Worm (Caenorhabditis elegans) whole organism, L3 larva: ENCODE results near the gene C02G6.2.

Experiments used
- R02D3.7 ChIP-seq: fragments of 150-350 bp; optimal IDR thresholded peaks from 2 replicates; lab custom pipeline; 2014; ENCODE audit warnings: missing biosample characterization, missing genetic modification characterization
- ZK546.5 ChIP-seq: sonication (generic microtip); optimal IDR thresholded peaks from 2 replicates; lab custom pipeline; 2017; ENCODE audit warnings: missing biosample characterization, missing genetic modification characterization
- aly-2 ChIP-seq: fragments of 150-350 bp; optimal IDR thresholded peaks from 2 replicates; lab custom pipeline; 2014; ENCODE audit warnings: missing biosample characterization, missing genetic modification characterization
- ceh-16 ChIP-seq: sonication (generic microtip); optimal IDR thresholded peaks from 2 replicates; lab custom pipeline; 2017; ENCODE audit warnings: missing biosample characterization, missing genetic modification characterization
- ceh-28 ChIP-seq: fragments of 150-350 bp; optimal IDR thresholded peaks from 2 replicates; lab custom pipeline; 2014; ENCODE audit warnings: missing biosample characterization, missing genetic modification reagents, missing genetic modification characterization
- egl-27 ChIP-seq: sonication (generic microtip); optimal IDR thresholded peaks from 4 replicates; lab custom pipeline; 2017; ENCODE audit warnings: missing biosample characterization, missing genetic modification reagents, missing genetic modification characterization
- elt-2 ChIP-seq: sonication (generic microtip); optimal IDR thresholded peaks from 2 replicates; lab custom pipeline; 2016; ENCODE audit warnings: missing genetic modification reagents, mild to moderate bottlenecking, missing genetic modification characterization, missing compliant biosample characterization
- elt-3 ChIP-seq, 3 experiments: fragments of 150-350 bp in 1 of 3; sonication (generic microtip) in 2 of 3; optimal IDR thresholded peaks; 2 replicates in 2 of 3; 4 replicates in 1 of 3; lab custom pipeline; 2014 to 2017; ENCODE audit warnings: missing biosample characterization in 3 of 3, missing genetic modification characterization in 3 of 3
- fkh-10 ChIP-seq: sonication (generic microtip); optimal IDR thresholded peaks from 2 replicates; lab custom pipeline; 2017; ENCODE audit warnings: missing biosample characterization, missing genetic modification reagents, missing genetic modification characterization
- fos-1 ChIP-seq: fragments of 150-350 bp; optimal IDR thresholded peaks from 2 replicates; lab custom pipeline; 2014; ENCODE audit warnings: missing biosample characterization, missing genetic modification characterization
- hmg-11 ChIP-seq: sonication (generic microtip); optimal IDR thresholded peaks from 2 replicates; lab custom pipeline; 2016; ENCODE audit warnings: missing genetic modification characterization, missing compliant biosample characterization
- lin-39 ChIP-seq: fragments of 150-350 bp; optimal IDR thresholded peaks from 2 replicates; lab custom pipeline; 2018; ENCODE audit warnings: missing biosample characterization, missing genetic modification reagents, missing genetic modification characterization
- lsy-12 ChIP-seq: sonication (generic microtip); optimal IDR thresholded peaks from 2 replicates; lab custom pipeline; 2016; ENCODE audit warnings: mild to moderate bottlenecking, missing genetic modification characterization, missing compliant biosample characterization
- mml-1 ChIP-seq: fragments of 150-350 bp; sonication (generic microtip); optimal IDR thresholded peaks from 3 replicates; lab custom pipeline; 2014; ENCODE audit warnings: missing biosample characterization, missing genetic modification characterization
- nfya-1 ChIP-seq: sonication (generic microtip); optimal IDR thresholded peaks from 2 replicates; lab custom pipeline; 2017; ENCODE audit warnings: missing genetic modification characterization, mild to moderate bottlenecking, missing compliant biosample characterization, antibody characterized with exemption, moderate library complexity; ENCODE audit not compliant: insufficient read depth
- nhr-11 ChIP-seq: fragments of 150-350 bp; optimal IDR thresholded peaks from 2 replicates; lab custom pipeline; 2014; ENCODE audit warnings: missing biosample characterization, missing genetic modification characterization
- nhr-12 ChIP-seq: fragments of 150-350 bp; optimal IDR thresholded peaks from 2 replicates; lab custom pipeline; 2014; ENCODE audit warnings: missing biosample characterization, missing genetic modification characterization
- nhr-23 ChIP-seq: fragments of 150-350 bp; optimal IDR thresholded peaks from 2 replicates; lab custom pipeline; 2014; ENCODE audit warnings: missing biosample characterization, missing genetic modification reagents, missing genetic modification characterization
- nhr-237 ChIP-seq: fragments of 150-350 bp; optimal IDR thresholded peaks from 2 replicates; lab custom pipeline; 2014; ENCODE audit warnings: missing biosample characterization, missing genetic modification characterization
- nhr-25 ChIP-seq: sonication (generic microtip); optimal IDR thresholded peaks from 2 replicates; lab custom pipeline; 2017; ENCODE audit warnings: missing biosample characterization, missing genetic modification characterization
- nhr-28 ChIP-seq: fragments of 150-350 bp; optimal IDR thresholded peaks from 2 replicates; lab custom pipeline; 2014; ENCODE audit warnings: missing biosample characterization, missing genetic modification characterization
- nhr-43 ChIP-seq: sonication (generic microtip); optimal IDR thresholded peaks from 2 replicates; lab custom pipeline; 2016; ENCODE audit warnings: mild to moderate bottlenecking, missing genetic modification characterization, missing compliant biosample characterization; ENCODE audit not compliant: poor library complexity, severe bottlenecking
- nhr-76 ChIP-seq: fragments of 150-350 bp; sonication (generic microtip); optimal IDR thresholded peaks from 5 replicates; lab custom pipeline; 2014; ENCODE audit warnings: missing biosample characterization, missing genetic modification characterization
- nhr-77 ChIP-seq: fragments of 150-350 bp; optimal IDR thresholded peaks from 2 replicates; lab custom pipeline; 2014; ENCODE audit warnings: missing biosample characterization, missing genetic modification characterization
- pha-4 ChIP-seq: fragments of 150-350 bp; optimal IDR thresholded peaks from 2 replicates; lab custom pipeline; 2014; ENCODE audit warnings: missing biosample characterization, missing genetic modification reagents, missing genetic modification characterization
- pqm-1 ChIP-seq: fragments of 150-350 bp; optimal IDR thresholded peaks from 2 replicates; lab custom pipeline; 2017; ENCODE audit warnings: missing biosample characterization, missing genetic modification characterization, inconsistent platforms
- sea-2 ChIP-seq: fragments of 150-350 bp; sonication (generic microtip); optimal IDR thresholded peaks from 4 replicates; lab custom pipeline; 2014; ENCODE audit warnings: missing biosample characterization, missing genetic modification reagents, missing genetic modification characterization
- skn-1 ChIP-seq: fragments of 150-350 bp; optimal IDR thresholded peaks from 2 replicates; lab custom pipeline; 2014; ENCODE audit warnings: missing biosample characterization, missing genetic modification characterization
- snpc-4 ChIP-seq: fragments of 150-350 bp; optimal IDR thresholded peaks from 2 replicates; lab custom pipeline; 2014; ENCODE audit warnings: missing biosample characterization, missing genetic modification characterization
- tbx-2 ChIP-seq: sonication (generic microtip); optimal IDR thresholded peaks from 2 replicates; lab custom pipeline; 2016; ENCODE audit warnings: mild to moderate bottlenecking, missing genetic modification characterization, missing compliant biosample characterization
- unc-39 ChIP-seq: sonication (generic microtip); optimal IDR thresholded peaks from 4 replicates; lab custom pipeline; 2017; ENCODE audit warnings: missing biosample characterization, missing genetic modification characterization
- unc-62 ChIP-seq: fragments of 150-350 bp; sonication (generic microtip); optimal IDR thresholded peaks from 4 replicates; lab custom pipeline; 2014; ENCODE audit warnings: missing biosample characterization, missing genetic modification reagents, missing genetic modification characterization
- zag-1 ChIP-seq: fragments of 150-350 bp; optimal IDR thresholded peaks from 2 replicates; lab custom pipeline; 2014; ENCODE audit warnings: missing biosample characterization, missing genetic modification characterization
- ztf-4 ChIP-seq: fragments of 150-350 bp; optimal IDR thresholded peaks from 2 replicates; lab custom pipeline; 2014; ENCODE audit warnings: missing biosample characterization, missing genetic modification characterization

Gene C02G6.2

ce11 chrV:5871759-5872158 lies at the start of gene C02G6.2:
Gene C02G6.2, plus strand, starts transcription at chrV:5872059.
- TF ChIP-seq hmg-11 (tag; lab: Kevin White, UChicago), result no peak

ce11 chrV:5822968-5823367 lies 48.9 kb upstream of the C02G6.2 start:
- TF ChIP-seq egl-27 (tag; lab: Kevin White, UChicago) (peak; percentile 61), nhr-23 (tag; lab: Kevin White, UChicago) (peak; percentile 96), nfya-1 (tag; lab: Kevin White, UChicago) (peak; percentile 35), pha-4 (tag; lab: Kevin White, UChicago) (no peak), unc-62 (GFP tag; lab: Kevin White, UChicago) (peak; percentile 52), elt-3 (tag; optimal IDR thresholded peaks at IDR 0.05; lab: Kevin White, UChicago) (peak; percentile 64 to 95 (median 88)), mml-1 (tag; lab: Kevin White, UChicago) (no peak), tbx-2 (no peak), fos-1 (tag; lab: Kevin White, UChicago) (peak; percentile 46), pqm-1 (tag; lab: Kevin White, UChicago) (peak; percentile 56), nhr-25 (tag; lab: Kevin White, UChicago) (peak; percentile 76), ZK546.5 (tag; lab: Kevin White, UChicago) (no peak), ceh-28 (tag; lab: Kevin White, UChicago) (peak; percentile 59), elt-2 (tag; lab: Kevin White, UChicago) (peak; percentile 64), R02D3.7 (tag; lab: Kevin White, UChicago) (peak; percentile 9), nhr-43 (tag; lab: Kevin White, UChicago) (peak; percentile 88), nhr-12 (no peak), snpc-4 (tag; lab: Kevin White, UChicago) (no peak)

DNA sequence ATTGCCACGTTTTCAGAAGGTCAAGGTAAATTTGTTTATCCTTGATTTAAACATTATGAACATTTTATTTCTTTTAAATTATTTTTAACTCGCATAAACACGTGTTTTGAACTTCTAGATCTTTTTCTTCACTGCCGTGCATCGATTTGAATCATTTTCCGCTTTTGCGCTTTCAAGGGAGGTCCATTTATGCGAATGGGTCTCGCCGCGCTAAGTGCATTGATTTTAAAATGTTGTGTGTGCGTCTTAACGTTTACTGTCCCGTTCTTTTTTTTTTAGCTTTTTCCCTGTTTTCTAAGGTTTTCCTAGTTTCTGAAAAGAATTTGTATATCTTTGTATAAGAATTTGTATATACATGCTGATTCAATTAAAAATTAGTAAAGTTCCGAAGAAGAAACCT lies 46.4 kb upstream of the C02G6.2 start:
- TF ChIP-seq lsy-12 (tag; lab: Kevin White, UChicago) (no peak), nhr-23 (tag; lab: Kevin White, UChicago) (no peak), ceh-16 (tag; lab: Kevin White, UChicago) (no peak), elt-3 (tag; optimal IDR thresholded peaks at IDR 0.05; lab: Kevin White, UChicago) (no peak), elt-2 (tag; lab: Kevin White, UChicago) (no peak), aly-2 (no peak), nhr-11 (tag; lab: Kevin White, UChicago) (no peak), nhr-43 (tag; lab: Kevin White, UChicago) (no peak), nhr-28 (no peak)

DNA sequence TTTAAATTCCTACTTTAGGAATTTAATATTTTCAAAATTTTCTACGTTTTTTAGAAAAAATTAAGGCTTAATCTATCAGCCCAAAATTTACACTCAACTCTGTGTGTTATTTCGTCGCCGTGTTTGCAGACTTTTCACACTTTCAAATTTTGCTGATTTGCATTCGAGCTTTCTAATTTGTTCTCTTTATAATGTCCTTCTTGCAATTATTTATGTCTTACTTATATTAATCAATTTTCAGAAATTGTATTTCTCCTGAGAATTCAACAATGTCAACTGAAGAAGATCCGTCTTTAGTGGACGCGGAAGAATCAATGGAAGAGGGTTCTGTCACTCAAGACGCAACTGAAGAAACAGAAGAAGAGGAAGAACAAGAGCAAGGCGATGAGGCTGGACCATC lies 45.3 kb upstream of the C02G6.2 start, which contains the start of gene let-418:
TSS of gene let-418 (plus strand) at position 242 of the 400 bp plus-strand sequence.
- TF ChIP-seq hmg-11 (tag; lab: Kevin White, UChicago) (no peak), elt-3 (tag; optimal IDR thresholded peaks at IDR 0.05; lab: Kevin White, UChicago) (no peak), nhr-25 (tag; lab: Kevin White, UChicago) (no peak), pqm-1 (tag; lab: Kevin White, UChicago) (no peak), ZK546.5 (tag; lab: Kevin White, UChicago) (no peak), fkh-10 (GFP tag; lab: Kevin White, UChicago) (no peak), lin-39 (no peak), unc-39 (tag; lab: Kevin White, UChicago) (no peak), snpc-4 (tag; lab: Kevin White, UChicago) (no peak), lsy-12 (tag; lab: Kevin White, UChicago) (no peak), skn-1 (no peak)

DNA sequence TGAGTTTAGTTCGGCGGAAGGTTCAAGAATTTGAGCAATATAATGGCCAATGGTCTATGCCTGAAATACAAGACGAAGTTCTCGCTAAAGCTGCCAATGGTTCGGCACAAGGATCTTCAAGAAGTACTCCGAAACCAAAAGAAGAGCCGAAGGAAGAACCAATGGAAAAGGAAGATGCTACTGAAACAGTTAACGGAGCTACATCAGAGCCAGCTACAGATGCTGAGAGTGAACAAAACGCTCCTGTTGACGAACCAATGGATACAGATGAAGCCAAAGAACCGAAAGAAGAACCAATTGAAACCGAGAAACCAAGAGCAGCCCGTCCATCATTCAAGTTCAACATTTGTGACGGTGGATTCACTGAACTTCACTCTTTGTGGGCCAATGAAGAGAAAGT lies 40.6 kb upstream of the C02G6.2 start:
- no peak for TF ChIP-seq ztf-4 (tag; lab: Kevin White, UChicago)
- no peak for TF ChIP-seq sea-2 (GFP tag; lab: Kevin White, UChicago)
- no peak for TF ChIP-seq nhr-77 (tag; lab: Kevin White, UChicago)
- TF ChIP-seq R02D3.7 (tag; lab: Kevin White, UChicago), result no peak
- no peak for TF ChIP-seq nhr-76 (tag; lab: Kevin White, UChicago)
- TF ChIP-seq zag-1, result no peak
- TF ChIP-seq nhr-237 (tag; lab: Kevin White, UChicago), result no peak
- TF ChIP-seq fos-1 (tag; lab: Kevin White, UChicago), result no peak
- TF ChIP-seq, all 47 proteins: peak for 0
